Worm (Caenorhabditis elegans): ENCODE data around the gene affl-1.
"Not testable (repeated sequence)": the region's sequence is repeated elsewhere in the genome, so short reads cannot be mapped to it uniquely, and the experiment has no call there.

ce11 chrIII:425421-426320, 14.4 kb upstream of the affl-1 start:
- not testable (repeated sequence) for TF ChIP-seq ama-1 (optimal IDR thresholded peaks at IDR 0.05); ama-1 (GFP tag; optimal IDR thresholded peaks at IDR 0.05); hmg-1.2 (GFP tag; IDR thresholded peaks at IDR 0.05); dpl-1 (GFP tag; optimal IDR thresholded peaks at IDR 0.05); F57A8.1 (GFP tag; optimal IDR thresholded peaks at IDR 0.05); unc-62 (GFP tag; optimal IDR thresholded peaks at IDR 0.05)

Data from whole organism, young adult.